Worm (Caenorhabditis elegans) whole organism, L4 larva: Measurements from ENCODE around the gene aqp-12.

Experiments
- Y48G9A.11 ChIP-seq: fragments of 200-800 bp; sonication (Bioruptor generic); IDR thresholded peaks from 2 replicates; pipeline ENCODE4 v1.3.6; 2022; ENCODE audit warnings: missing genetic modification reagents, missing genetic modification characterization, missing compliant biosample characterization
- aly-2 ChIP-seq: sonication (generic microtip); optimal IDR thresholded peaks from 2 replicates; lab custom pipeline; 2018; ENCODE audit warnings: missing biosample characterization, missing genetic modification characterization
- ceh-62 ChIP-seq: sonication (generic microtip); optimal IDR thresholded peaks from 2 replicates; lab custom pipeline; 2017; ENCODE audit warnings: missing biosample characterization, missing genetic modification characterization
- jun-1 ChIP-seq: fragments of 150-350 bp; optimal IDR thresholded peaks from 2 replicates; lab custom pipeline; 2014; ENCODE audit warnings: missing biosample characterization, missing genetic modification reagents, missing genetic modification characterization
- nhr-11 ChIP-seq: fragments of 150-350 bp; optimal IDR thresholded peaks from 2 replicates; lab custom pipeline; 2014; ENCODE audit warnings: missing biosample characterization, missing genetic modification characterization
- unc-62 ChIP-seq, 3 experiments: fragments of 150-350 bp in 1 of 3; sonication (generic microtip); optimal IDR thresholded peaks in 2 of 3; peaks in 1 of 3; 1 replicate in 1 of 3; 2 replicates in 2 of 3; lab custom pipeline; 2014 to 2017; ENCODE audit warnings: missing biosample characterization in 3 of 3, missing genetic modification characterization in 3 of 3, missing genetic modification reagents in 3 of 3, missing genotype in 1 of 3
- zfp-3 ChIP-seq: fragments of 200-800 bp; sonication (Bioruptor generic); conservative IDR thresholded peaks from 2 replicates; pipeline ENCODE4 v1.3.6; 2022; ENCODE audit warnings: missing genetic modification reagents, missing genetic modification characterization, missing compliant biosample characterization

- TF ChIP-seq unc-62 (GFP tag; optimal IDR thresholded peaks at IDR 0.05 in 1 of 2; lab: Kevin White, UChicago) (no peak), unc-62 (tag; optimal IDR thresholded peaks at IDR 0.05; lab: Kevin White, UChicago) (no peak), aly-2 (tag; lab: Kevin White, UChicago) (no peak), Y48G9A.11 (no peak), jun-1 (tag; lab: Kevin White, UChicago) (no peak), zfp-3 (no peak), ceh-62 (tag; lab: Kevin White, UChicago) (no peak), nhr-11 (no peak)
Measured at ce11 chrII:12257095-12257494, 54.1 kb downstream of the aqp-12 start.
